Fruit fly (Drosophila melanogaster) whole organism, embryonic: ENCODE data around the gene CG31021.
A peak's percentile ranks its signal among the peaks of the same experiment; 100 is the strongest.

Experiments
- BEAF-32 ChIP-seq: fragments of 200-800 bp; sonication (Bioruptor generic); optimal IDR thresholded peaks from 3 replicates; lab custom pipeline; 2017; ENCODE audit warnings: missing biosample characterization, missing genetic modification characterization, mild to moderate bottlenecking, moderate library complexity, missing genetic modification reagents
- Bdp1 ChIP-seq: fragments of 200-800 bp; sonication (Bioruptor generic); optimal IDR thresholded peaks from 3 replicates; lab custom pipeline; 2016; ENCODE audit warnings: missing biosample characterization, missing genetic modification characterization
- CG10462 ChIP-seq: fragments of 200-800 bp; sonication (Bioruptor generic); optimal IDR thresholded peaks from 2 replicates; lab custom pipeline; 2016; ENCODE audit warnings: missing biosample characterization, missing genetic modification characterization
- CG1647 ChIP-seq: fragments of 200-800 bp; sonication (Bioruptor generic); optimal IDR thresholded peaks from 3 replicates; lab custom pipeline; 2016; ENCODE audit warnings: missing biosample characterization, missing genetic modification characterization
- CG18764 ChIP-seq: fragments of 200-800 bp; sonication (Bioruptor generic); optimal IDR thresholded peaks from 3 replicates; lab custom pipeline; 2016; ENCODE audit warnings: missing biosample characterization, missing genetic modification characterization
- CG2116 ChIP-seq: fragments of 200-800 bp; sonication (Bioruptor generic); optimal IDR thresholded peaks from 3 replicates; lab custom pipeline; 2018; ENCODE audit warnings: missing biosample characterization, mild to moderate bottlenecking, missing genetic modification characterization
- CG2199 ChIP-seq: fragments of 200-800 bp; sonication (Bioruptor generic); IDR thresholded peaks from 3 replicates; pipeline ENCODE4 v1.3.6; 2022; ENCODE audit warnings: missing biosample characterization, missing genetic modification characterization
- CG31224 ChIP-seq: fragments of 200-800 bp; sonication (Bioruptor generic); IDR thresholded peaks from 2 replicates; pipeline ENCODE4 v1.3.6; 2022; ENCODE audit warnings: missing biosample characterization, missing genetic modification characterization
- CG3281 ChIP-seq: fragments of 200-800 bp; sonication (Bioruptor generic); optimal IDR thresholded peaks from 3 replicates; lab custom pipeline; 2017; ENCODE audit warnings: missing biosample characterization, mild to moderate bottlenecking, missing genetic modification characterization
- CG6689 ChIP-seq: fragments of 200-800 bp; sonication (Bioruptor generic); IDR thresholded peaks from 2 replicates; pipeline ENCODE4 v1.3.6; 2022; ENCODE audit warnings: missing biosample characterization, missing genetic modification characterization
- CG6854 ChIP-seq: fragments of 200-800 bp; sonication (Bioruptor generic); optimal IDR thresholded peaks from 3 replicates; lab custom pipeline; 2017; ENCODE audit warnings: missing biosample characterization, mild to moderate bottlenecking, missing genetic modification characterization
- CG7271 ChIP-seq: fragments of 200-800 bp; sonication (Bioruptor generic); optimal IDR thresholded peaks from 2 replicates; lab custom pipeline; 2018; ENCODE audit warnings: missing biosample characterization, mild to moderate bottlenecking, missing genetic modification characterization, moderate library complexity
- CG7372 ChIP-seq: fragments of 200-800 bp; sonication (Bioruptor generic); IDR thresholded peaks from 2 replicates; pipeline ENCODE4 v1.3.6; 2022; ENCODE audit warnings: missing biosample characterization, missing genetic modification characterization
- CG8359 ChIP-seq: fragments of 200-800 bp; sonication (Bioruptor generic); optimal IDR thresholded peaks from 2 replicates; lab custom pipeline; 2017; ENCODE audit warnings: missing biosample characterization, mild to moderate bottlenecking, missing genetic modification characterization, borderline replicate concordance
- CG8478 ChIP-seq: fragments of >200 bp; optimal IDR thresholded peaks from 2 replicates; lab custom pipeline; 2018
- CG9797 ChIP-seq: fragments of 200-800 bp; sonication (Bioruptor generic); optimal IDR thresholded peaks from 3 replicates; lab custom pipeline; 2018; ENCODE audit warnings: missing biosample characterization, mild to moderate bottlenecking, missing genetic modification characterization
- CoRest ChIP-seq: fragments of 200-800 bp; sonication (Bioruptor generic); optimal IDR thresholded peaks from 3 replicates; lab custom pipeline; 2018; ENCODE audit warnings: missing biosample characterization, mild to moderate bottlenecking, missing genetic modification characterization, moderate library complexity
- D19A ChIP-seq: fragments of 200-800 bp; optimal IDR thresholded peaks from 3 replicates; lab custom pipeline; 2019; ENCODE audit warnings: missing biosample characterization, mild to moderate bottlenecking, missing genetic modification characterization, moderate library complexity
- Doc2 ChIP-seq: fragments of 200-800 bp; sonication (Bioruptor generic); IDR thresholded peaks from 2 replicates; pipeline ENCODE4 v1.3.6; 2022; ENCODE audit warnings: missing biosample characterization, missing genetic modification characterization
- Ptx1 ChIP-seq: fragments of 200-800 bp; sonication (Bioruptor generic); IDR thresholded peaks from 2 replicates; pipeline ENCODE4 v1.3.6; 2022; ENCODE audit warnings: missing biosample characterization, missing genetic modification characterization
- Rx ChIP-seq: fragments of 200-800 bp; sonication (Bioruptor generic); IDR thresholded peaks from 2 replicates; pipeline ENCODE4 v1.3.6; 2022; ENCODE audit warnings: missing biosample characterization, missing genetic modification characterization
- Sin3A ChIP-seq: fragments of >200 bp; optimal IDR thresholded peaks from 2 replicates; lab custom pipeline; 2018
- Spps ChIP-seq: fragments of 200-800 bp; sonication (Bioruptor generic); optimal IDR thresholded peaks from 2 replicates; lab custom pipeline; 2018; ENCODE audit warnings: missing biosample characterization, mild to moderate bottlenecking, missing genetic modification characterization
- Usf ChIP-seq: fragments of 200-800 bp; sonication (Bioruptor generic); optimal IDR thresholded peaks from 2 replicates; lab custom pipeline; 2017; ENCODE audit warnings: missing genotype, missing biosample characterization, missing genetic modification characterization
- Xbp1 ChIP-seq: fragments of 200-800 bp; sonication (Bioruptor generic); optimal IDR thresholded peaks from 3 replicates; lab custom pipeline; 2016; ENCODE audit warnings: missing biosample characterization, mild to moderate bottlenecking, missing genetic modification characterization
- abd-A ChIP-seq: fragments of 200-800 bp; sonication (Bioruptor generic); optimal IDR thresholded peaks from 3 replicates; lab custom pipeline; 2019; ENCODE audit warnings: missing biosample characterization, mild to moderate bottlenecking, missing genetic modification characterization, moderate library complexity
- ap ChIP-seq: fragments of 200-800 bp; sonication (Bioruptor generic); IDR thresholded peaks from 2 replicates; pipeline ENCODE4 v1.3.6; 2022; ENCODE audit warnings: missing biosample characterization, missing genetic modification characterization
- chm ChIP-seq: fragments of 200-800 bp; sonication (Bioruptor generic); IDR thresholded peaks from 2 replicates; pipeline ENCODE4 v1.3.6; 2022; ENCODE audit warnings: missing biosample characterization, missing genetic modification characterization
- ci ChIP-seq: fragments of 200-800 bp; sonication (Bioruptor generic); IDR thresholded peaks from 3 replicates; pipeline ENCODE4 v1.3.6; 2022; ENCODE audit warnings: missing biosample characterization, missing genetic modification characterization
- dan ChIP-seq: fragments of 200-800 bp; sonication (Bioruptor generic); IDR thresholded peaks from 2 replicates; pipeline ENCODE4 v1.3.6; 2022; ENCODE audit warnings: missing biosample characterization, missing genetic modification characterization
- danr ChIP-seq: fragments of 200-800 bp; sonication (Bioruptor generic); IDR thresholded peaks from 2 replicates; pipeline ENCODE4 v1.3.6; 2022; ENCODE audit warnings: missing biosample characterization, missing genetic modification characterization
- disco-r ChIP-seq: fragments of 200-800 bp; sonication (Bioruptor generic); optimal IDR thresholded peaks from 2 replicates; lab custom pipeline; 2016; ENCODE audit warnings: missing biosample characterization, missing genetic modification characterization
- fru ChIP-seq: fragments of >200 bp; optimal IDR thresholded peaks from 2 replicates; lab custom pipeline; 2017
- gro ChIP-seq: fragments of 200-800 bp; sonication (Bioruptor generic); optimal IDR thresholded peaks from 2 replicates; lab custom pipeline; 2016; ENCODE audit warnings: missing biosample characterization, missing genetic modification characterization
- ham ChIP-seq: fragments of 200-800 bp; sonication (Bioruptor generic); IDR thresholded peaks from 2 replicates; pipeline ENCODE4 v1.3.6; 2022; ENCODE audit warnings: missing biosample characterization, missing genetic modification characterization
- kah ChIP-seq: fragments of 200-800 bp; sonication (Bioruptor generic); optimal IDR thresholded peaks from 2 replicates; lab custom pipeline; 2018; ENCODE audit warnings: missing biosample characterization, mild to moderate bottlenecking, missing genetic modification characterization
- kay ChIP-seq: fragments of 200-800 bp; sonication (Bioruptor generic); optimal IDR thresholded peaks from 2 replicates; lab custom pipeline; 2016; ENCODE audit warnings: missing biosample characterization, missing genetic modification characterization
- kni ChIP-seq: fragments of 200-800 bp; sonication (Bioruptor generic); optimal IDR thresholded peaks from 3 replicates; lab custom pipeline; 2017; ENCODE audit warnings: mild to moderate bottlenecking, missing biosample characterization, missing genetic modification reagents, missing genetic modification characterization
- mld ChIP-seq: fragments of 200-800 bp; sonication (Bioruptor generic); IDR thresholded peaks from 3 replicates; pipeline ENCODE4 v1.3.6; 2022; ENCODE audit warnings: missing biosample characterization, missing genetic modification characterization; ENCODE audit not compliant: partially characterized antibody
- nerfin-1 ChIP-seq: fragments of 200-800 bp; sonication (Bioruptor generic); optimal IDR thresholded peaks from 3 replicates; lab custom pipeline; 2019; ENCODE audit warnings: missing biosample characterization, mild to moderate bottlenecking, missing genetic modification characterization, moderate library complexity
- pho ChIP-seq: fragments of 200-800 bp; sonication (Bioruptor generic); optimal IDR thresholded peaks from 2 replicates; lab custom pipeline; 2016; ENCODE audit warnings: missing biosample characterization, missing genetic modification characterization
- pros ChIP-seq: fragments of 200-800 bp; sonication (Bioruptor generic); optimal IDR thresholded peaks from 3 replicates; lab custom pipeline; 2019; ENCODE audit warnings: missing biosample characterization, mild to moderate bottlenecking, missing genetic modification characterization, moderate library complexity
- scrt ChIP-seq: fragments of 200-800 bp; sonication (Bioruptor generic); optimal IDR thresholded peaks from 2 replicates; lab custom pipeline; 2018; ENCODE audit warnings: missing biosample characterization, mild to moderate bottlenecking, missing genetic modification characterization, moderate library complexity
- sisA ChIP-seq: fragments of 200-800 bp; sonication (Bioruptor generic); IDR thresholded peaks from 2 replicates; pipeline ENCODE4 v1.3.6; 2022; ENCODE audit warnings: missing biosample characterization, missing genetic modification characterization
- tgo ChIP-seq: fragments of 200-800 bp; sonication (Bioruptor generic); IDR thresholded peaks from 3 replicates; pipeline ENCODE4 v1.3.6; 2022; ENCODE audit warnings: missing biosample characterization, missing genetic modification characterization
- tin ChIP-seq: fragments of 200-800 bp; sonication (Bioruptor generic); optimal IDR thresholded peaks from 3 replicates; lab custom pipeline; 2016; ENCODE audit warnings: missing biosample characterization, missing genetic modification characterization
- tll ChIP-seq, 2 experiments: fragments of 200-800 bp in 1 of 2; fragments of >200 bp in 1 of 2; sonication (Bioruptor generic) in 1 of 2; optimal IDR thresholded peaks; 2 replicates each; lab custom pipeline; 2017 to 2019; ENCODE audit warnings: missing biosample characterization in 2 of 2, missing genetic modification characterization in 2 of 2, mild to moderate bottlenecking in 1 of 2, moderate library complexity in 1 of 2
- tna ChIP-seq: fragments of 200-800 bp; sonication (Bioruptor generic); IDR thresholded peaks from 2 replicates; pipeline ENCODE4 v1.3.6; 2022; ENCODE audit warnings: missing biosample characterization, missing genetic modification characterization; ENCODE audit not compliant: partially characterized antibody
- unpg ChIP-seq: fragments of 200-800 bp; sonication (Bioruptor generic); optimal IDR thresholded peaks from 3 replicates; lab custom pipeline; 2018; ENCODE audit warnings: missing biosample characterization, mild to moderate bottlenecking, missing genetic modification characterization, moderate library complexity
- vnd ChIP-seq: fragments of 200-800 bp; sonication (Bioruptor generic); IDR thresholded peaks from 3 replicates; pipeline ENCODE4 v1.3.6; 2022; ENCODE audit warnings: missing biosample characterization, missing genetic modification characterization; ENCODE audit not compliant: partially characterized antibody

Gene CG31021

DNA sequence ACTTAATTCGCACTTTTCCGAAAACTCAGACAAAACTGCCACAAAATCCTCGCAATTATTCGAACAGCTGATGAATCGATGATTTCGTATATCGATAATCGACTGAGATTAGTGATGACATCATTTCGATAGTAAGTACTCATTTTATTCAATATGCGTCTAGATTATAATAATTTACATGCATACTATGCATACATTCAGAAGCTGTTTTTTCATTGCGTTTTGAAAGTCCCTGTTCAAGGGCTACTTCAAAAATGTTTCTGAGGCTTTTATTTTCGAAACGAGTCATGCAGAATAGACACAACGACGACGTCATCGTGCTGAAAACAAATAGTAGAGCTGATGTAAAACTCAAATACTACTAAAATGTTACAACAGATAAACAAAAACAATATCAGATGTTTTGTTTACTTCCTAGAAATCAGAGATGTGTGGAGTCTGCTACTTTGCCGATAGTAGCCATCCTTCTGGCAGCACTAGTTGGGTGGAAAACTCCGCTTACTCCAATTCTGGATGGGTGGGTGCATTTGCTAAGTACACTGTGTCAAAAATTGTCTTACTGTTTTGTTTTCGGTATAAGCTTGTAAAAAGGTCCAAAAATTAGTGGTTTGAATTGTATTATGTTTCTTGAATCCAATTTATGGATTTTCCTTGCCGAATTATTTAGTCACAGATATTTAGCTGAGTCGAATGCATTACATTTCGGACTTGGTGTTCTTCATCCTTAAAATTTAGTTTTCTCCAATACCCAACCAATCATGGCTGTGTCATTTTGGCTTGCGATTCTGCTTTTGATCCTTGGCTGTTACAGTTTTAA is at the start of gene CG31021, which contains the start of gene CG2246 (continued):
- TF ChIP-seq tll (GFP tag; optimal IDR thresholded peaks at IDR 0.05; lab: Kevin White, UChicago) (no peak), ap (GFP tag; lab: Robert Waterston, UW) (no peak), nerfin-1 (tag; lab: Kevin White, UChicago) (peak; percentile 39), chm (no peak), unpg (GFP tag; lab: Kevin White, UChicago) (peak; percentile 16), CG2116 (peak; percentile 64), Xbp1 (GFP tag; lab: Kevin White, UChicago) (peak; percentile 67), scrt (GFP tag; lab: Kevin White, UChicago) (no peak), CG8478 (lab: Kevin White, UChicago) (no peak), pros (GFP tag; lab: Kevin White, UChicago) (no peak), CG9797 (peak; percentile 30), ci (peak; percentile 67; the same call in 2 of the 3 replicates), dan (GFP tag; lab: Robert Waterston, UW) (no peak), Spps (tag; lab: Kevin White, UChicago) (no peak), abd-A (tag; lab: Kevin White, UChicago) (no peak), D19A (tag; lab: Kevin White, UChicago) (peak; percentile 22), mld (0 out of 3 replicates have a peak, but pooled peaks have one; percentile 60), kah (GFP tag; lab: Kevin White, UChicago) (no peak), vnd (peak; percentile 77), CG18764 (GFP tag; lab: Kevin White, UChicago) (no peak), disco-r (GFP tag; lab: Kevin White, UChicago) (no peak), CG7271 (tag; lab: Kevin White, UChicago) (no peak), pho (GFP tag; lab: Kevin White, UChicago) (peak; percentile 69), CG10462 (peak; percentile 29), tna (GFP tag; lab: Robert Waterston, UW) (peak; percentile 60), kay (GFP tag; lab: Kevin White, UChicago) (peak; percentile 27), kni (peak; percentile 64), CG31224 (0 out of 2 replicates have a peak, but pooled peaks have one; percentile 32), danr (GFP tag; lab: Robert Waterston, UW) (no peak), ham (GFP tag; lab: Robert Waterston, UW) (no peak), tgo (GFP tag; lab: Robert Waterston, UW) (peak; percentile 41), Usf (no peak), CG2199 (peak; percentile 55; the same call in 1 of the 3 replicates), gro (GFP tag; lab: Kevin White, UChicago) (no peak), CG7372 (peak; percentile 38; the same call in 1 of the 2 replicates), BEAF-32 (GFP tag; lab: Kevin White, UChicago) (peak; percentile 96), Rx (peak; percentile 15; the same call in 1 of the 2 replicates), sisA (GFP tag; lab: Robert Waterston, UW) (peak; percentile 55), CG6689 (GFP tag; lab: Robert Waterston, UW) (no peak), CG6854 (no peak), Ptx1 (peak; percentile 43; the same call in 1 of the 2 replicates), tin (GFP tag; lab: Kevin White, UChicago) (peak; percentile 58), fru (no peak), CG1647 (GFP tag; lab: Kevin White, UChicago) (peak; percentile 13), Doc2 (GFP tag; lab: Robert Waterston, UW) (no peak), Bdp1 (peak; percentile 51), CoRest (peak; percentile 70), Sin3A (lab: Kevin White, UChicago) (peak; percentile 80), CG3281 (GFP tag; lab: Kevin White, UChicago) (no peak), CG8359 (no peak)
